Fruit fly (Drosophila melanogaster) whole organism, embryonic: ENCODE data around the gene NPF.

Experiments used
- Ada2b ChIP-seq: fragments of 200-800 bp; sonication (Bioruptor generic); IDR thresholded peaks from 2 replicates; pipeline ENCODE4 v1.3.6; 2022; ENCODE audit warnings: missing biosample characterization, missing genetic modification characterization
- Adf1 ChIP-seq: fragments of 200-800 bp; sonication (Bioruptor generic); IDR thresholded peaks from 2 replicates; pipeline ENCODE4 v1.3.6; 2022; ENCODE audit warnings: missing biosample characterization, missing genetic modification characterization
- Bdp1 ChIP-seq: fragments of 200-800 bp; sonication (Bioruptor generic); optimal IDR thresholded peaks from 3 replicates; lab custom pipeline; 2016; ENCODE audit warnings: missing biosample characterization, missing genetic modification characterization
- CG11093 ChIP-seq: fragments of 200-800 bp; sonication (Bioruptor generic); IDR thresholded peaks from 3 replicates; pipeline ENCODE4 v1.3.6; 2022; ENCODE audit warnings: missing biosample characterization, missing genetic modification characterization
- CG12942 ChIP-seq: fragments of 200-800 bp; sonication (Bioruptor generic); optimal IDR thresholded peaks from 3 replicates; lab custom pipeline; 2016; ENCODE audit warnings: missing biosample characterization, missing genetic modification characterization
- CG15073 ChIP-seq: fragments of 200-800 bp; sonication (Bioruptor generic); optimal IDR thresholded peaks from 2 replicates; lab custom pipeline; 2016; ENCODE audit warnings: missing biosample characterization, missing genetic modification characterization
- CG17802 ChIP-seq: fragments of 200-800 bp; sonication (Bioruptor generic); optimal IDR thresholded peaks from 2 replicates; lab custom pipeline; 2018; ENCODE audit warnings: missing biosample characterization, mild to moderate bottlenecking, missing genetic modification characterization, moderate library complexity
- CG1832 ChIP-seq: fragments of 200-800 bp; sonication (Bioruptor generic); optimal IDR thresholded peaks from 2 replicates; lab custom pipeline; 2017; ENCODE audit warnings: missing biosample characterization, mild to moderate bottlenecking, missing genetic modification characterization, inconsistent platforms
- CG31365 ChIP-seq: fragments of 200-800 bp; sonication (Bioruptor generic); optimal IDR thresholded peaks from 2 replicates; lab custom pipeline; 2018; ENCODE audit warnings: missing biosample characterization, mild to moderate bottlenecking, missing genetic modification characterization
- CG33557 ChIP-seq: fragments of 200-800 bp; sonication (Bioruptor generic); optimal IDR thresholded peaks from 2 replicates; lab custom pipeline; 2019; ENCODE audit warnings: missing biosample characterization, mild to moderate bottlenecking, missing genetic modification characterization, moderate library complexity
- CG3838 ChIP-seq: fragments of 200-800 bp; sonication (Bioruptor generic); optimal IDR thresholded peaks from 3 replicates; lab custom pipeline; 2016; ENCODE audit warnings: missing biosample characterization, missing genetic modification characterization
- CG4820 ChIP-seq: fragments of 200-800 bp; sonication (Bioruptor generic); optimal IDR thresholded peaks from 3 replicates; lab custom pipeline; 2016; ENCODE audit warnings: missing biosample characterization, missing genetic modification characterization
- CG5953 ChIP-seq: fragments of 200-800 bp; sonication (Bioruptor generic); IDR thresholded peaks from 2 replicates; pipeline ENCODE4 v1.3.6; 2022; ENCODE audit warnings: missing biosample characterization, missing genetic modification characterization
- CG7745 ChIP-seq: fragments of 200-800 bp; sonication (Bioruptor generic); optimal IDR thresholded peaks from 2 replicates; lab custom pipeline; 2018; ENCODE audit warnings: missing biosample characterization, mild to moderate bottlenecking, missing genetic modification characterization, moderate library complexity
- CG8765 ChIP-seq: fragments of 200-800 bp; sonication (Bioruptor generic); IDR thresholded peaks from 2 replicates; pipeline ENCODE4 v1.3.6; 2022; ENCODE audit warnings: missing biosample characterization, missing genetic modification characterization
- CG9609 ChIP-seq: fragments of 200-800 bp; sonication (Bioruptor generic); optimal IDR thresholded peaks from 3 replicates; lab custom pipeline; 2016; ENCODE audit warnings: missing biosample characterization, missing genetic modification characterization
- CHES-1-like ChIP-seq: fragments of 200-800 bp; sonication (Bioruptor generic); optimal IDR thresholded peaks from 2 replicates; lab custom pipeline; 2016; ENCODE audit warnings: missing biosample characterization, missing genetic modification characterization
- Dp ChIP-seq: fragments of 200-800 bp; sonication (Bioruptor generic); optimal IDR thresholded peaks from 2 replicates; lab custom pipeline; 2018; ENCODE audit warnings: missing biosample characterization, mild to moderate bottlenecking, missing genetic modification characterization, moderate library complexity
- Gsc ChIP-seq: fragments of 200-800 bp; sonication (Bioruptor generic); IDR thresholded peaks from 2 replicates; pipeline ENCODE4 v1.3.6; 2022; ENCODE audit warnings: missing biosample characterization, missing genetic modification characterization
- H15 ChIP-seq: fragments of 200-800 bp; sonication (Bioruptor generic); IDR thresholded peaks from 3 replicates; pipeline ENCODE4 v1.3.6; 2022; ENCODE audit warnings: missing biosample characterization, missing genetic modification characterization
- Hand ChIP-seq: fragments of 200-800 bp; sonication (Bioruptor generic); optimal IDR thresholded peaks from 2 replicates; lab custom pipeline; 2017; ENCODE audit warnings: mild to moderate bottlenecking, missing biosample characterization, missing genetic modification reagents, missing genetic modification characterization
- Hr3 ChIP-seq: fragments of 200-800 bp; sonication (Bioruptor generic); optimal IDR thresholded peaks from 3 replicates; lab custom pipeline; 2016; ENCODE audit warnings: missing biosample characterization, missing genetic modification characterization
- Hsf ChIP-seq: fragments of 200-800 bp; sonication (Bioruptor generic); optimal IDR thresholded peaks from 3 replicates; lab custom pipeline; 2016; ENCODE audit warnings: missing biosample characterization, missing genetic modification characterization
- Lhr ChIP-seq: fragments of 200-800 bp; sonication (Bioruptor generic); optimal IDR thresholded peaks from 3 replicates; lab custom pipeline; 2017; ENCODE audit warnings: mild to moderate bottlenecking, missing biosample characterization, missing genetic modification reagents, missing genetic modification characterization
- NC2α ChIP-seq: fragments of 200-800 bp; sonication (Bioruptor generic); optimal IDR thresholded peaks from 2 replicates; lab custom pipeline; 2016; ENCODE audit warnings: missing biosample characterization, missing genetic modification characterization
- Ptx1 ChIP-seq: fragments of 200-800 bp; sonication (Bioruptor generic); IDR thresholded peaks from 2 replicates; pipeline ENCODE4 v1.3.6; 2022; ENCODE audit warnings: missing biosample characterization, missing genetic modification characterization
- Ravus ChIP-seq: fragments of 200-800 bp; sonication (Bioruptor generic); IDR thresholded peaks from 2 replicates; pipeline ENCODE4 v1.3.6; 2022; ENCODE audit warnings: missing biosample characterization, missing genetic modification characterization
- Scr ChIP-seq: fragments of 200-800 bp; sonication (Bioruptor generic); IDR thresholded peaks from 2 replicates; pipeline ENCODE4 v1.3.6; 2022; ENCODE audit warnings: missing biosample characterization, missing genetic modification characterization; ENCODE audit not compliant: partially characterized antibody
- bowl ChIP-seq: fragments of 200-800 bp; sonication (Bioruptor generic); IDR thresholded peaks from 2 replicates; pipeline ENCODE4 v1.3.6; 2022; ENCODE audit warnings: missing biosample characterization, missing genetic modification characterization
- chn ChIP-seq: fragments of 200-800 bp; sonication (Bioruptor generic); optimal IDR thresholded peaks from 2 replicates; lab custom pipeline; 2016; ENCODE audit warnings: missing biosample characterization, missing genetic modification characterization
- emc ChIP-seq: fragments of 200-800 bp; sonication (Bioruptor generic); optimal IDR thresholded peaks from 2 replicates; lab custom pipeline; 2016; ENCODE audit warnings: missing biosample characterization, missing genetic modification characterization
- eyg ChIP-seq: fragments of 200-800 bp; sonication (Bioruptor generic); optimal IDR thresholded peaks from 3 replicates; lab custom pipeline; 2016; ENCODE audit warnings: missing biosample characterization, missing genetic modification characterization
- fd64A ChIP-seq: fragments of 200-800 bp; sonication (Bioruptor generic); optimal IDR thresholded peaks from 3 replicates; lab custom pipeline; 2018; ENCODE audit warnings: missing biosample characterization, mild to moderate bottlenecking, missing genetic modification characterization
- gce ChIP-seq: fragments of 200-800 bp; sonication (Bioruptor generic); IDR thresholded peaks from 3 replicates; pipeline ENCODE4 v1.3.6; 2022; ENCODE audit warnings: missing biosample characterization, missing genetic modification characterization
- gem ChIP-seq: fragments of 200-800 bp; sonication (Bioruptor generic); optimal IDR thresholded peaks from 2 replicates; lab custom pipeline; 2019; ENCODE audit warnings: missing biosample characterization, mild to moderate bottlenecking, missing genetic modification characterization, moderate library complexity
- grn ChIP-seq: fragments of 200-800 bp; sonication (Bioruptor generic); optimal IDR thresholded peaks from 3 replicates; lab custom pipeline; 2017; ENCODE audit warnings: missing biosample characterization, missing genetic modification characterization
- jumu ChIP-seq: fragments of 200-800 bp; sonication (Bioruptor generic); optimal IDR thresholded peaks from 3 replicates; lab custom pipeline; 2016; ENCODE audit warnings: missing biosample characterization, missing genetic modification characterization
- lov ChIP-seq, 2 experiments: fragments of 200-800 bp in 1 of 2; fragments of >200 bp in 1 of 2; sonication (Bioruptor generic) in 1 of 2; IDR thresholded peaks in 1 of 2; optimal IDR thresholded peaks in 1 of 2; 2 replicates in 1 of 2; 3 replicates in 1 of 2; pipeline versions ENCODE4 v1.3.6 to Lab custom; 2017 to 2022; ENCODE audit warnings: missing biosample characterization in 1 of 2, missing genetic modification characterization in 1 of 2
- odd ChIP-seq: fragments of 200-800 bp; sonication (Bioruptor generic); optimal IDR thresholded peaks from 2 replicates; lab custom pipeline; 2017; ENCODE audit warnings: missing biosample characterization, mild to moderate bottlenecking, missing genetic modification characterization
- onecut ChIP-seq: fragments of 200-800 bp; sonication (Bioruptor generic); IDR thresholded peaks from 2 replicates; pipeline ENCODE4 v1.3.6; 2022; ENCODE audit warnings: missing biosample characterization, missing genetic modification characterization
- p53 ChIP-seq: fragments of 200-800 bp; sonication (Bioruptor generic); optimal IDR thresholded peaks from 2 replicates; lab custom pipeline; 2016; ENCODE audit warnings: missing biosample characterization, missing genetic modification characterization
- phol ChIP-seq: fragments of 200-800 bp; sonication (Bioruptor generic); optimal IDR thresholded peaks from 3 replicates; lab custom pipeline; 2018; ENCODE audit warnings: missing biosample characterization, mild to moderate bottlenecking, missing genetic modification characterization, moderate library complexity
- rib ChIP-seq: fragments of 200-800 bp; sonication (Bioruptor generic); IDR thresholded peaks from 2 replicates; pipeline ENCODE4 v1.3.6; 2022; ENCODE audit warnings: missing biosample characterization, missing genetic modification characterization
- sima ChIP-seq: fragments of 200-800 bp; sonication (Bioruptor generic); optimal IDR thresholded peaks from 2 replicates; lab custom pipeline; 2016; ENCODE audit warnings: missing biosample characterization, missing genetic modification characterization
- slp2 ChIP-seq: fragments of 200-800 bp; sonication (Bioruptor generic); optimal IDR thresholded peaks from 2 replicates; lab custom pipeline; 2016; ENCODE audit warnings: missing biosample characterization, missing genetic modification characterization
- sug ChIP-seq: fragments of 200-800 bp; optimal IDR thresholded peaks from 2 replicates; lab custom pipeline; 2019; ENCODE audit warnings: missing biosample characterization, mild to moderate bottlenecking, missing genetic modification characterization, moderate library complexity
- tin ChIP-seq: fragments of 200-800 bp; sonication (Bioruptor generic); optimal IDR thresholded peaks from 3 replicates; lab custom pipeline; 2016; ENCODE audit warnings: missing biosample characterization, missing genetic modification characterization
- tna ChIP-seq: fragments of 200-800 bp; sonication (Bioruptor generic); IDR thresholded peaks from 2 replicates; pipeline ENCODE4 v1.3.6; 2022; ENCODE audit warnings: missing biosample characterization, missing genetic modification characterization; ENCODE audit not compliant: partially characterized antibody

The NPF gene

DNA sequence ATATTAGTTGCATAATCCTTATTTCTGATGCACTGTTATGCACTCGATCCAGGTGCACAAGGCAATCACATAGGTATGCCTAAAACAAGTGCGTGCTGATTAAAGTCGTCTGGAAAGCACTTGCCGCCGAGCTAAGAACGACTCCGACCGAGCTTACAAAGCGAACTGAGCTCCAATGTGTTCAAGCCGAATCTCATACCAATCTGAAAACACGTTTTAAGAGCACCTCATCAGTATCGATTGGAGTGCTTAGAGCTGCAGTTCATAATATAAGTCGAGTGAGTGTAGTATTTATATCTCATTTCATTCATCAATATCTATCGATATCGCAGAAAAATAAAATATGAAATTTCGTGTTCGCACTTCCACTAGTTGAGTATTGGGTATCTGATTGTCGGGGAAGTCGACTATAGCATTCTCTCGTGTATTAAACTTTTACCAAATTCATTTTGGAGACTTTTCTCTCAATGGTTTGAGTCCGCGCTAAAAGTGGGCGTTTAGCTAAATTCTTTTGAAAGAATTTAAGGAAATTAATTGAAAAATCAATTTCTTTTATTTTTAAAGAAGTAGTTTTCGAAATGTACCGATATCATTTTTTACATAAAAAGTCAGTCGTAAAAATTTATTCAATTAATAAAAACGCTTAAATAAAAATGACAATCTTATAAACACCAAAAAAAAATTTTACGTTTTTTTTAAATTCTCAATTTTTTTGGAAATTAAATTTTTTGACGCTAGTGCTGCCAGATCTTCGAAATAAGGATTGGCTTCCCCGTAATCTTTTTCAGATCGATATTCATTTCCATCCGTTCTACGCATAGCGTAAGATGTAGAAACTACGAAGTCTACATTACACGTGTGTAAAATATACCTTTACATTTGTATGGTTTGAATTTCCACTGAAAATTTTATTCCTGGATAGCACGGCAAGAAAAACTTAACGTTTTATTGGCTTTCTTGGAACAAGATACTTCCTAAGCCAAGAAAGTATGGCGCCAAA lies 46.8 kb downstream of the NPF start, which contains the start of gene modSP (continued):
- TF ChIP-seq CG1832 (GFP tag; lab: Kevin White, UChicago) (no peak), rib (GFP tag; lab: Robert Waterston, UW) (no peak), CG11093 (GFP tag; lab: Robert Waterston, UW) (no peak), eyg (GFP tag; lab: Kevin White, UChicago) (no peak), Lhr (GFP tag; lab: Kevin White, UChicago) (peak; percentile 94), phol (peak; percentile 13), p53 (GFP tag; lab: Kevin White, UChicago) (no peak), CHES-1-like (GFP tag; lab: Kevin White, UChicago) (no peak), fd64A (GFP tag; lab: Kevin White, UChicago) (no peak), CG4820 (GFP tag; lab: Kevin White, UChicago) (no peak), gce (GFP tag; lab: Robert Waterston, UW) (no peak), tna (GFP tag; lab: Robert Waterston, UW) (peak; percentile 84), gem (tag; lab: Kevin White, UChicago) (peak; percentile 55), Scr (GFP tag; lab: Robert Waterston, UW) (peak; percentile 74), H15 (GFP tag; lab: Robert Waterston, UW) (no peak; the same call in 2 of the 3 replicates), emc (GFP tag; lab: Kevin White, UChicago) (no peak), CG31365 (peak; percentile 29), CG9609 (GFP tag; lab: Kevin White, UChicago) (peak; percentile 31), CG33557 (GFP tag; lab: Kevin White, UChicago) (no peak), CG8765 (GFP tag; lab: Robert Waterston, UW) (no peak), Hand (no peak), Hr3 (GFP tag; lab: Kevin White, UChicago) (peak; percentile 38), jumu (peak; percentile 18), sima (GFP tag; lab: Kevin White, UChicago) (no peak), bowl (GFP tag; lab: Robert Waterston, UW) (no peak), chn (GFP tag; lab: Kevin White, UChicago) (peak; percentile 1), CG7745 (tag; lab: Kevin White, UChicago) (no peak), lov (optimal IDR thresholded peaks at IDR 0.05; lab: Kevin White, UChicago) (no peak), lov (GFP tag; IDR thresholded peaks at IDR 0.05; lab: Robert Waterston, UW) (no peak), CG15073 (GFP tag; lab: Kevin White, UChicago) (no peak), slp2 (GFP tag; lab: Kevin White, UChicago) (peak; percentile 6), Gsc (GFP tag; lab: Robert Waterston, UW) (no peak), CG3838 (GFP tag; lab: Kevin White, UChicago) (no peak), Hsf (GFP tag; lab: Kevin White, UChicago) (no peak), Bdp1 (GFP tag; lab: Kevin White, UChicago) (no peak), tin (GFP tag; lab: Kevin White, UChicago) (peak; percentile 18), Ada2b (GFP tag; lab: Robert Waterston, UW) (no peak), CG12942 (GFP tag; lab: Kevin White, UChicago) (no peak), NC2α (GFP tag; lab: Kevin White, UChicago) (no peak), Dp (GFP tag; lab: Kevin White, UChicago) (peak; percentile 9), Ptx1 (GFP tag; lab: Robert Waterston, UW) (peak; percentile 45; the same call in 1 of the 2 replicates), odd (GFP tag; lab: Kevin White, UChicago) (no peak), CG17802 (tag; lab: Kevin White, UChicago) (no peak), grn (peak; percentile 69), sug (tag; lab: Kevin White, UChicago) (no peak), onecut (peak; percentile 91), Ravus (GFP tag; lab: Robert Waterston, UW) (no peak), Adf1 (GFP tag; lab: Robert Waterston, UW) (no peak), CG5953 (GFP tag; lab: Robert Waterston, UW) (no peak)
